Worm (Caenorhabditis elegans) whole organism, mixed stage, embryonic: ENCODE measurements around the gene toe-1.

Experiments used
- blmp-1 ChIP-seq: fragments of 150-350 bp; optimal IDR thresholded peaks from 2 replicates; lab custom pipeline; 2014; ENCODE audit warnings: missing biosample characterization, missing genetic modification characterization
- ceh-43 ChIP-seq: fragments of 200-800 bp; sonication (Bioruptor generic); optimal IDR thresholded peaks from 2 replicates; lab custom pipeline; 2018; ENCODE audit warnings: mild to moderate bottlenecking, missing genetic modification characterization, moderate library complexity, missing compliant biosample characterization
- elt-1 ChIP-seq: sonication (generic microtip); optimal IDR thresholded peaks from 2 replicates; lab custom pipeline; 2017; ENCODE audit warnings: missing genetic modification characterization, mild to moderate bottlenecking, missing compliant biosample characterization, antibody characterized with exemption, moderate library complexity, borderline replicate concordance; ENCODE audit not compliant: insufficient read depth
- hlh-1 ChIP-seq: fragments of 150-350 bp; optimal IDR thresholded peaks from 2 replicates; lab custom pipeline; 2014; ENCODE audit warnings: missing biosample characterization, missing genetic modification reagents, missing genetic modification characterization
- lsy-2 ChIP-seq: fragments of 150-350 bp; optimal IDR thresholded peaks from 2 replicates; lab custom pipeline; 2014; ENCODE audit warnings: missing biosample characterization, missing genetic modification characterization
- mep-1 ChIP-seq: fragments of 150-350 bp; optimal IDR thresholded peaks from 2 replicates; lab custom pipeline; 2017; ENCODE audit warnings: missing biosample characterization, missing genetic modification reagents, missing genetic modification characterization, inconsistent platforms
- nhr-2 ChIP-seq: fragments of 150-350 bp; optimal IDR thresholded peaks from 2 replicates; lab custom pipeline; 2014; ENCODE audit warnings: missing biosample characterization, missing genetic modification characterization
- nhr-237 ChIP-seq: fragments of 150-350 bp; optimal IDR thresholded peaks from 2 replicates; lab custom pipeline; 2014; ENCODE audit warnings: missing biosample characterization, missing genetic modification characterization
- unc-39 ChIP-seq: fragments of 150-350 bp; optimal IDR thresholded peaks from 2 replicates; lab custom pipeline; 2014; ENCODE audit warnings: missing biosample characterization, missing genetic modification characterization

DNA sequence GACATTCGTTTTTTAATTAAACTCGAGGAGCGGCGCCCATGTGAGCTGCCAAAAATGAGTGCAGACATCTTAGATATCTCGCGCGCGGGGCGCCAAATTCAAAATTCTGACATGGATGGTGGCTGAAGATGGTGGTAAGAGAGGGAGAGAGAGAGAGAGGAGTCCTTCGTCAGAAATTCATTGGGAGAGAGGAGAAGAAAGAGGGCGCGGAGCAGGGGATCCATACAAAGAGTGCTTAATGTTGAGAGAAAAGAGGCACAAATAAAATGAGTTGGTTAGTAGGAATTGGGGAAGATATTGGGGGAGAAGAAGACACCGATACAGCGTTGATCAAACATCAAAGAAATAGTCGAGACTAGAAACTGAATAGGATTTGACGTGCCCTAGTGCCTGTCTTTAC, 28.5 kb downstream of the toe-1 start:
- TF ChIP-seq elt-1 (tag; lab: Kevin White, UChicago) (no peak), mep-1 (tag; lab: Kevin White, UChicago) (no peak), unc-39 (tag; lab: Kevin White, UChicago) (no peak), nhr-2 (no peak), blmp-1 (tag; lab: Kevin White, UChicago) (no peak), lsy-2 (tag; lab: Kevin White, UChicago) (no peak), nhr-237 (tag; lab: Kevin White, UChicago) (no peak), ceh-43 (GFP tag; lab: Kevin White, UChicago) (no peak), hlh-1 (no peak)
